Fruit fly (Drosophila melanogaster): ENCODE measurements around the gene CAH2.

CAH2 gene

DNA sequence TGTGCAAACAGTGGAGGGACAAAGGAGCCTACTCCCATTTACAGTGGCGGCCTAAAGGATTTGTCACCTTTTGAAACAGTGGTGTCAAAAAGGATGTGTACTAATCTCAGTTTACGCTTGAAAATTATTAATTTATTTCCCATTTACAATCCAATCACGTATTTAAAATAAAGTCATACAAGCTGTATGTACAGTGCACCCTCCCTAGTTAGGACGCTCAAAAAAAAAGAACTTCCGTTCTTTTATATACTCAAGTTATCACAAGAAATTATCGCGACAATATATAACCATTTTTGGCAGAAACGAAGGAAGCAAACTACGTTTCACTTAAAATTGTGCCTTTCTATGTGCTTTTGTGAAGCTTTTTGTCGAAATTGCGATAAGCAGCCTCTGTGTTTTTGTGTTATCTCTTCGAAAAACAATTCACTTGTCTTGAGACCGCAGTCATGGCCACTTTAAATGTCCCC is 38.1 kb upstream of the CAH2 start (continued):
- TF ChIP-seq CrebB (tag; optimal IDR thresholded peaks at IDR 0.05) (peak; percentile 7), zen2 (GFP tag; IDR thresholded peaks at IDR 0.05; ENCODE audit: partially characterized antibody) (no peak), Sin3A (optimal IDR thresholded peaks at IDR 0.05) (no peak), Tbp (GFP tag; optimal IDR thresholded peaks at IDR 0.05) (no peak), Six4 (GFP tag; optimal IDR thresholded peaks at IDR 0.05) (no peak), seq (GFP tag; IDR thresholded peaks at IDR 0.05) (peak; percentile 56), chm (GFP tag; IDR thresholded peaks at IDR 0.05) (peak; percentile 49; the same call in 1 of the 2 replicates), ci (GFP tag; IDR thresholded peaks at IDR 0.05) (0 out of 3 replicates have a peak, but pooled peaks have one; percentile 42), CG4854 (GFP tag; optimal IDR thresholded peaks at IDR 0.05) (no peak), CG1529 (GFP tag; optimal IDR thresholded peaks at IDR 0.05) (peak; percentile 1), pum (GFP tag; optimal IDR thresholded peaks at IDR 0.05) (peak; percentile 49), Aef1 (GFP tag; IDR thresholded peaks at IDR 0.05) (no peak), shn (GFP tag; optimal IDR thresholded peaks at IDR 0.05) (peak; percentile 62), E2f1 (GFP tag; IDR thresholded peaks at IDR 0.05) (no peak; the same call in 1 of the 2 replicates), chn (GFP tag; optimal IDR thresholded peaks at IDR 0.05) (peak; percentile 46), CG34224 (GFP tag; IDR thresholded peaks at IDR 0.05; ENCODE audit: partially characterized antibody) (no peak), D19B (GFP tag; optimal IDR thresholded peaks at IDR 0.05) (peak; percentile 39), CG4707 (GFP tag; optimal IDR thresholded peaks at IDR 0.05) (no peak), tna (GFP tag; IDR thresholded peaks at IDR 0.05; ENCODE audit: partially characterized antibody) (no peak), MESR4 (GFP tag; optimal IDR thresholded peaks at IDR 0.05) (no peak), da (GFP tag; optimal IDR thresholded peaks at IDR 0.05) (no peak), slp2 (GFP tag; optimal IDR thresholded peaks at IDR 0.05) (no peak), Taf1 (GFP tag; IDR thresholded peaks at IDR 0.05) (no peak), zf30C (GFP tag; optimal IDR thresholded peaks at IDR 0.05) (no peak), NC2β (GFP tag; optimal IDR thresholded peaks at IDR 0.05) (no peak), CG10147 (GFP tag; optimal IDR thresholded peaks at IDR 0.05) (no peak), CG13296 (GFP tag; optimal IDR thresholded peaks at IDR 0.05) (peak; percentile 67), dmrt11E (tag; optimal IDR thresholded peaks at IDR 0.05) (no peak), jumu (GFP tag; optimal IDR thresholded peaks at IDR 0.05) (peak; percentile 31), CG10431 (GFP tag; optimal IDR thresholded peaks at IDR 0.05) (no peak), Med (GFP tag) (peak; percentile 92), aop (GFP tag; IDR thresholded peaks at IDR 0.05) (no peak), Ets65A (GFP tag) (peak; percentile 91), CG9609 (GFP tag; optimal IDR thresholded peaks at IDR 0.05) (peak; percentile 27), HLHmδ (GFP tag; optimal IDR thresholded peaks at IDR 0.05) (no peak), wor (GFP tag; IDR thresholded peaks at IDR 0.05) (no peak), CG4404 (GFP tag; IDR thresholded peaks at IDR 0.05) (peak; percentile 36; the same call in 1 of the 2 replicates), Ada2b (GFP tag; IDR thresholded peaks at IDR 0.05) (peak; percentile 11; the same call in 1 of the 2 replicates), Dll (GFP tag; IDR thresholded peaks at IDR 0.05; ENCODE audit: partially characterized antibody) (no peak), nerfin-1 (tag; optimal IDR thresholded peaks at IDR 0.05) (peak; percentile 38), hkb (optimal IDR thresholded peaks at IDR 0.05) (no peak), hkb (GFP tag; IDR thresholded peaks at IDR 0.05) (peak; percentile 51), fu2 (GFP tag; optimal IDR thresholded peaks at IDR 0.05) (no peak), CG2875 (GFP tag; optimal IDR thresholded peaks at IDR 0.05) (no peak), Dp (GFP tag; optimal IDR thresholded peaks at IDR 0.05) (no peak), ssp (GFP tag; IDR thresholded peaks at IDR 0.05) (peak; percentile 45; the same call in 1 of the 2 replicates), CG17328 (GFP tag; IDR thresholded peaks at IDR 0.05) (0 out of 2 replicates have a peak, but pooled peaks have one; percentile 26), nerfin-2 (GFP tag; IDR thresholded peaks at IDR 0.05; ENCODE audit: partially characterized antibody) (no peak), mld (GFP tag; IDR thresholded peaks at IDR 0.05; ENCODE audit: partially characterized antibody) (0 out of 3 replicates have a peak, but pooled peaks have one; percentile 7), dati (GFP tag; IDR thresholded peaks at IDR 0.05) (no peak), CG16779 (GFP tag; IDR thresholded peaks at IDR 0.05) (no peak), Sox100B (GFP tag; optimal IDR thresholded peaks at IDR 0.05) (peak; percentile 60)
